Worm (Caenorhabditis elegans) whole organism, L4 larva: Measurements from ENCODE around the gene fut-8.

ENCODE experiments used
- ceh-28 ChIP-seq: fragments of 150-350 bp; optimal IDR thresholded peaks from 2 replicates; lab custom pipeline; 2014; ENCODE audit warnings: missing biosample characterization, missing genetic modification reagents, missing genetic modification characterization
- daf-8 ChIP-seq: fragments of 200-800 bp; sonication (Bioruptor generic); IDR thresholded peaks from 2 replicates; pipeline ENCODE4 v1.3.6; 2022; ENCODE audit warnings: missing genetic modification characterization, missing compliant biosample characterization
- nhr-10 ChIP-seq: fragments of 150-350 bp; optimal IDR thresholded peaks from 2 replicates; lab custom pipeline; 2014; ENCODE audit warnings: missing biosample characterization, missing genetic modification characterization
- nhr-237 ChIP-seq: sonication (generic microtip); optimal IDR thresholded peaks from 2 replicates; lab custom pipeline; 2017; ENCODE audit warnings: missing biosample characterization, missing genetic modification characterization
- unc-62 ChIP-seq, 3 experiments: fragments of 150-350 bp in 1 of 3; sonication (generic microtip); optimal IDR thresholded peaks in 2 of 3; peaks in 1 of 3; 1 replicate in 1 of 3; 2 replicates in 2 of 3; lab custom pipeline; 2014 to 2017; ENCODE audit warnings: missing biosample characterization in 3 of 3, missing genetic modification characterization in 3 of 3, missing genetic modification reagents in 3 of 3, missing genotype in 1 of 3

ce11 chrV:6033512-6033911 lies 43.2 kb upstream of the fut-8 start:
- no peak for TF ChIP-seq ceh-28
- TF ChIP-seq nhr-10 (tag; lab: Kevin White, UChicago), result no peak
- no peak for TF ChIP-seq daf-8 (GFP tag; lab: Robert Waterston, UW)
- no peak for TF ChIP-seq nhr-237 (tag; lab: Kevin White, UChicago)
- no peak for TF ChIP-seq unc-62 (GFP tag; optimal IDR thresholded peaks at IDR 0.05 in 1 of 2; lab: Kevin White, UChicago)
- no peak for TF ChIP-seq unc-62 (tag; optimal IDR thresholded peaks at IDR 0.05; lab: Kevin White, UChicago)
